Fruit fly (Drosophila melanogaster) whole organism, adult: Measurements from ENCODE around the gene MED25.

Experiments
- CG11617 ChIP-seq: fragments of 200-800 bp; sonication (Bioruptor generic); optimal IDR thresholded peaks from 2 replicates; lab custom pipeline; 2017; ENCODE audit warnings: mild to moderate bottlenecking, missing biosample characterization, missing genetic modification reagents, missing genetic modification characterization
- CG12768 ChIP-seq: fragments of 200-800 bp; sonication (Bioruptor generic); optimal IDR thresholded peaks from 2 replicates; lab custom pipeline; 2017; ENCODE audit warnings: missing biosample characterization, missing genetic modification characterization, mild to moderate bottlenecking, moderate library complexity, missing genetic modification reagents
- CG14711 ChIP-seq: fragments of 200-800 bp; sonication (Bioruptor generic); optimal IDR thresholded peaks from 2 replicates; lab custom pipeline; 2018; ENCODE audit warnings: missing biosample characterization, mild to moderate bottlenecking, missing genetic modification characterization, moderate library complexity
- CG1620 ChIP-seq: fragments of 200-800 bp; sonication (Bioruptor generic); optimal IDR thresholded peaks from 2 replicates; lab custom pipeline; 2016; ENCODE audit warnings: missing biosample characterization, missing genetic modification characterization
- CG33017 ChIP-seq: fragments of 200-800 bp; sonication (Bioruptor generic); optimal IDR thresholded peaks from 2 replicates; lab custom pipeline; 2018; ENCODE audit warnings: missing biosample characterization, mild to moderate bottlenecking, missing genetic modification characterization, moderate library complexity
- CG5204 ChIP-seq: fragments of 200-800 bp; sonication (Bioruptor generic); optimal IDR thresholded peaks from 2 replicates; lab custom pipeline; 2016; ENCODE audit warnings: missing biosample characterization, missing genetic modification characterization
- CG7045 ChIP-seq: fragments of 200-800 bp; sonication (Bioruptor generic); optimal IDR thresholded peaks from 2 replicates; lab custom pipeline; 2017; ENCODE audit warnings: missing biosample characterization, mild to moderate bottlenecking, missing genetic modification characterization
- CG7101 ChIP-seq: fragments of 200-800 bp; sonication (Bioruptor generic); optimal IDR thresholded peaks from 2 replicates; lab custom pipeline; 2018; ENCODE audit warnings: missing biosample characterization, mild to moderate bottlenecking, missing genetic modification characterization, moderate library complexity
- Clk ChIP-seq: fragments of 200-800 bp; sonication (Bioruptor generic); optimal IDR thresholded peaks from 2 replicates; lab custom pipeline; 2017; ENCODE audit warnings: missing biosample characterization, missing genetic modification characterization
- Crg-1 ChIP-seq: fragments of 200-800 bp; sonication (Bioruptor generic); optimal IDR thresholded peaks from 2 replicates; lab custom pipeline; 2016; ENCODE audit warnings: missing biosample characterization, missing genetic modification characterization
- Hr96 ChIP-seq: fragments of 200-800 bp; sonication (Bioruptor generic); optimal IDR thresholded peaks from 2 replicates; lab custom pipeline; 2016; ENCODE audit warnings: missing biosample characterization, missing genetic modification characterization
- Mnt ChIP-seq: fragments of 200-800 bp; sonication (Bioruptor generic); optimal IDR thresholded peaks from 2 replicates; lab custom pipeline; 2016; ENCODE audit warnings: missing biosample characterization, mild to moderate bottlenecking, missing genetic modification characterization
- bab1 ChIP-seq: fragments of 200-800 bp; sonication (Bioruptor generic); optimal IDR thresholded peaks from 3 replicates; lab custom pipeline; 2019; ENCODE audit warnings: missing biosample characterization, mild to moderate bottlenecking, missing genetic modification characterization, moderate library complexity
- cic ChIP-seq: fragments of 200-800 bp; sonication (Bioruptor generic); optimal IDR thresholded peaks from 2 replicates; lab custom pipeline; 2017; ENCODE audit warnings: missing biosample characterization, mild to moderate bottlenecking, missing genetic modification characterization, moderate library complexity
- cnc ChIP-seq, 2 experiments: fragments of >200 bp; optimal IDR thresholded peaks; 2 replicates each; lab custom pipeline; 2017
- kay ChIP-seq: fragments of 200-800 bp; sonication (Bioruptor generic); peaks from one replicate; lab custom pipeline; 2016; ENCODE audit warnings: missing biosample characterization, missing genetic modification characterization, borderline replicate concordance
- ovo ChIP-seq: fragments of 200-800 bp; sonication (Bioruptor generic); optimal IDR thresholded peaks from 2 replicates; lab custom pipeline; 2016; ENCODE audit warnings: missing biosample characterization, missing genetic modification characterization
- pad ChIP-seq: fragments of 200-800 bp; sonication (Bioruptor generic); optimal IDR thresholded peaks from 3 replicates; lab custom pipeline; 2017; ENCODE audit warnings: missing biosample characterization, missing genetic modification characterization, mild to moderate bottlenecking, moderate library complexity, missing genetic modification reagents
- tj ChIP-seq: fragments of 200-800 bp; sonication (Bioruptor generic); optimal IDR thresholded peaks from 3 replicates; lab custom pipeline; 2017; ENCODE audit warnings: missing biosample characterization, mild to moderate bottlenecking, missing genetic modification characterization, moderate library complexity
- toe ChIP-seq: fragments of 200-800 bp; sonication (Bioruptor generic); optimal IDR thresholded peaks from 2 replicates; lab custom pipeline; 2016; ENCODE audit warnings: missing biosample characterization, missing genetic modification characterization

The MED25 gene

dm6 chr3R:20010942-20011341 lies 2.2 kb downstream of the MED25 start:
- TF ChIP-seq CG11617 (GFP tag; lab: Kevin White, UChicago): no peak
- TF ChIP-seq pad (GFP tag; lab: Kevin White, UChicago): no peak
- TF ChIP-seq bab1 (GFP tag; lab: Kevin White, UChicago): no peak
- no peak for TF ChIP-seq Mnt (GFP tag; lab: Kevin White, UChicago)
- TF ChIP-seq kay (GFP tag; lab: Kevin White, UChicago): no peak
- TF ChIP-seq tj (GFP tag; lab: Kevin White, UChicago): no peak
- no peak for TF ChIP-seq CG1620 (GFP tag; lab: Kevin White, UChicago)
- no peak for TF ChIP-seq CG5204 (GFP tag; lab: Kevin White, UChicago)
- no peak for TF ChIP-seq CG33017 (tag; lab: Kevin White, UChicago)
- TF ChIP-seq CG7101 (tag; lab: Kevin White, UChicago): no peak
- no peak for TF ChIP-seq CG7045 (GFP tag; lab: Kevin White, UChicago)
- TF ChIP-seq CG14711: no peak
- no peak for TF ChIP-seq ovo (GFP tag; lab: Kevin White, UChicago)
- no peak for TF ChIP-seq Hr96
- no peak for TF ChIP-seq cnc (optimal IDR thresholded peaks at IDR 0.05; lab: Kevin White, UChicago)
- TF ChIP-seq toe (GFP tag; lab: Kevin White, UChicago): no peak
- TF ChIP-seq Clk (GFP tag; lab: Kevin White, UChicago): no peak
- no peak for TF ChIP-seq cic (GFP tag; lab: Kevin White, UChicago)

dm6 chr3R:20012688-20013087 lies 3.9 kb downstream of the MED25 start:
- TF ChIP-seq CG5204 (GFP tag; lab: Kevin White, UChicago) (no peak), cnc (optimal IDR thresholded peaks at IDR 0.05; lab: Kevin White, UChicago) (no peak), ovo (GFP tag; lab: Kevin White, UChicago) (no peak), CG14711 (no peak), tj (GFP tag; lab: Kevin White, UChicago) (no peak), Hr96 (no peak), CG7045 (GFP tag; lab: Kevin White, UChicago) (no peak), CG12768 (GFP tag; lab: Kevin White, UChicago) (no peak), cic (GFP tag; lab: Kevin White, UChicago) (no peak), CG1620 (GFP tag; lab: Kevin White, UChicago) (no peak), bab1 (GFP tag; lab: Kevin White, UChicago) (no peak)

- TF ChIP-seq kay (GFP tag; lab: Kevin White, UChicago): no peak
- no peak for TF ChIP-seq CG12768 (GFP tag; lab: Kevin White, UChicago)
- TF ChIP-seq Mnt (GFP tag; lab: Kevin White, UChicago): no peak
- no peak for TF ChIP-seq Crg-1 (GFP tag; lab: Kevin White, UChicago)
- no peak for TF ChIP-seq Hr96
- no peak for TF ChIP-seq CG11617 (GFP tag; lab: Kevin White, UChicago)
- TF ChIP-seq cic (GFP tag; lab: Kevin White, UChicago): no peak
- TF ChIP-seq CG7101 (tag; lab: Kevin White, UChicago): no peak
- TF ChIP-seq cnc (optimal IDR thresholded peaks at IDR 0.05; lab: Kevin White, UChicago): no peak
- TF ChIP-seq ovo (GFP tag; lab: Kevin White, UChicago): no peak
- no peak for TF ChIP-seq toe (GFP tag; lab: Kevin White, UChicago)
- TF ChIP-seq CG5204 (GFP tag; lab: Kevin White, UChicago): no peak
- no peak for TF ChIP-seq Clk (GFP tag; lab: Kevin White, UChicago)
- no peak for TF ChIP-seq CG33017 (tag; lab: Kevin White, UChicago)
These were observed 4.7 kb downstream of the MED25 start, which contains the start of the genes CG17190 and CG4836 for dm6 chr3R:20013404-20013922. TSS of gene CG17190 (minus strand) at chr3R:20013504. TSS of gene CG4836 (plus strand) at chr3R:20013872.

DNA sequence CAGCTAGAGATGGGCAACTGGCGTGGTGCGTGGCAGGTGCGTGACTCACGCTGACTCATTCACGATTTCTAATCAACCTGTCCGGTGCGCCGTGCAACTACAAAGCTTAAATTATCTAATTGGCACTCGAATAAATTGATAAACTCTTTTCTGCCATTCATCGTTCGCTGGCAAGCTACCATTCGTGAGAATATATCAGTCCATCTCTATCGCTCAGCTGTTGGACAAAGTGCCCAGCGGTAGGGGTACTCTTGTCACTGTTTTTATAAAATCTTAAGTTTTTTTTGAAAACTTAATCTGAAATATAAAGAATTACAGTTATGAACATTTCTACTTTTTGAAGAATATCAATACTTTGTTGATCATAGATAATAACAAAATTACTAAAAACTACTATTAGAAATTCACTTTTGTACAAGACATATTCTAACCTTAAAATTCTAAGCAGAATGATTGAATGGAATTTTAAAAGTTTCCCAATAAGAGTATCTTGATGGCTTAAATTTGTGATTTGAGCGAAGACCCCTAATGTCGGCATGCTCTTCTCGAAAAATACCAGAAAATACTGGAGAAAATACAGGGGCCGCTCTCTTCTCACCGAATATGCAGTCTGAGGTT lies 12.5 kb downstream of the MED25 start, which contains the start of the genes PIG-L and psidin:
PIG-L (minus strand) TSS at position 187 of the 618 bp plus-strand sequence.
psidin (plus strand) TSS at position 553 of the 618 bp plus-strand sequence.
- TF ChIP-seq pad (GFP tag; lab: Kevin White, UChicago) (peak; percentile 61), CG5204 (GFP tag; lab: Kevin White, UChicago) (peak; percentile 94), CG14711 (peak; percentile 59), cnc (optimal IDR thresholded peaks at IDR 0.05; lab: Kevin White, UChicago) (no peak), Clk (GFP tag; lab: Kevin White, UChicago) (peak; percentile 10), CG7045 (GFP tag; lab: Kevin White, UChicago) (peak; percentile 85), CG12768 (GFP tag; lab: Kevin White, UChicago) (peak; percentile 58), kay (GFP tag; lab: Kevin White, UChicago) (no peak), bab1 (GFP tag; lab: Kevin White, UChicago) (peak; percentile 25), tj (GFP tag; lab: Kevin White, UChicago) (peak; percentile 69), CG11617 (GFP tag; lab: Kevin White, UChicago) (peak; percentile 92), CG7101 (tag; lab: Kevin White, UChicago) (peak; percentile 80), CG33017 (tag; lab: Kevin White, UChicago) (peak; percentile 80), ovo (GFP tag; lab: Kevin White, UChicago) (peak; percentile 62), CG1620 (GFP tag; lab: Kevin White, UChicago) (peak; percentile 87), Hr96 (peak; percentile 86), cic (GFP tag; lab: Kevin White, UChicago) (peak; percentile 14), Crg-1 (GFP tag; lab: Kevin White, UChicago) (peak; percentile 64), Mnt (GFP tag; lab: Kevin White, UChicago) (peak; percentile 26), toe (GFP tag; lab: Kevin White, UChicago) (peak; percentile 84)

- TF ChIP-seq cic (GFP tag; lab: Kevin White, UChicago) (no peak), toe (GFP tag; lab: Kevin White, UChicago) (no peak), bab1 (GFP tag; lab: Kevin White, UChicago) (no peak), Crg-1 (GFP tag; lab: Kevin White, UChicago) (no peak), CG14711 (no peak), CG5204 (GFP tag; lab: Kevin White, UChicago) (no peak), CG1620 (GFP tag; lab: Kevin White, UChicago) (no peak), Clk (GFP tag; lab: Kevin White, UChicago) (no peak), CG12768 (GFP tag; lab: Kevin White, UChicago) (no peak), CG7045 (GFP tag; lab: Kevin White, UChicago) (no peak), ovo (GFP tag; lab: Kevin White, UChicago) (no peak), CG7101 (tag; lab: Kevin White, UChicago) (no peak), pad (GFP tag; lab: Kevin White, UChicago) (no peak), cnc (optimal IDR thresholded peaks at IDR 0.05; lab: Kevin White, UChicago) (no peak), kay (GFP tag; lab: Kevin White, UChicago) (no peak), CG11617 (GFP tag; lab: Kevin White, UChicago) (no peak), CG33017 (tag; lab: Kevin White, UChicago) (no peak)
These were observed 19.1 kb downstream of the MED25 start, which contains the start of the genes CG4424 and CG4854 for dm6 chr3R:20027841-20028240. TSS of gene CG4424 (minus strand) at chr3R:20028040. TSS of gene CG4854 (plus strand) at chr3R:20028058.
